Worm (Caenorhabditis elegans): ENCODE results near the gene str-113.
A peak's percentile ranks its signal among the peaks of the same experiment; 100 is the strongest.

The str-113 gene

ce11 chrV:3634293-3635016, 32.3 kb downstream of the str-113 start (continued):
- TF ChIP-seq let-526 (GFP tag; IDR thresholded peaks at IDR 0.05) (no peak), mcd-1 (GFP tag; IDR thresholded peaks at IDR 0.05) (peak; percentile 22; the same call in 1 of the 2 replicates), hlh-12 (tag; optimal IDR thresholded peaks at IDR 0.05) (no peak), egl-44 (GFP tag; IDR thresholded peaks at IDR 0.05) (peak; percentile 57; the same call in 1 of the 2 replicates), aptf-3 (GFP tag; IDR thresholded peaks at IDR 0.05) (no peak), ceh-27 (GFP tag; optimal IDR thresholded peaks at IDR 0.05) (no peak), ceh-100 (GFP tag; IDR thresholded peaks at IDR 0.05) (no peak), somi-1 (GFP tag; optimal IDR thresholded peaks at IDR 0.05) (no peak), rpc-1 (optimal IDR thresholded peaks at IDR 0.05) (no peak), rpc-1 (tag; optimal IDR thresholded peaks at IDR 0.05) (no peak), dpff-1 (tag; optimal IDR thresholded peaks at IDR 0.05) (no peak), chd-7 (tag; optimal IDR thresholded peaks at IDR 0.05) (peak; percentile 64), hrde-1 (tag; optimal IDR thresholded peaks at IDR 0.05; ENCODE audit: borderline replicate concordance) (no peak), ztf-22 (GFP tag; optimal IDR thresholded peaks at IDR 0.05) (no peak), atf-7 (tag; optimal IDR thresholded peaks at IDR 0.05) (peak; percentile 91), cebp-2 (GFP tag; IDR thresholded peaks at IDR 0.05) (0 out of 2 replicates have a peak, but pooled peaks have one; percentile 56), lsy-27 (tag; optimal IDR thresholded peaks at IDR 0.05; ENCODE audit: borderline replicate concordance, insufficient read depth) (no peak), ztf-26 (tag; optimal IDR thresholded peaks at IDR 0.05) (no peak), B0336.3 (GFP tag; IDR thresholded peaks at IDR 0.05) (peak; percentile 92), lin-26 (GFP tag; IDR thresholded peaks at IDR 0.05) (no peak), ekl-4 (GFP tag; IDR thresholded peaks at IDR 0.05) (0 out of 2 replicates have a peak, but pooled peaks have one; percentile 40), B0035.1 (tag; optimal IDR thresholded peaks at IDR 0.05) (no peak), madf-8 (GFP tag; conservative IDR thresholded peaks at IDR 0.05) (no peak), hmg-1.2 (GFP tag; IDR thresholded peaks at IDR 0.05) (no peak), ets-4 (GFP tag; optimal IDR thresholded peaks at IDR 0.05) (no peak), unc-130 (GFP tag; optimal IDR thresholded peaks at IDR 0.05) (no peak), ztf-28 (GFP tag; IDR thresholded peaks at IDR 0.05) (no peak), Y56A3A.18 (GFP tag; IDR thresholded peaks at IDR 0.05) (peak; percentile 34; the same call in 1 of the 2 replicates), madf-10 (tag; optimal IDR thresholded peaks at IDR 0.05) (peak; percentile 91), nhr-27 (tag; optimal IDR thresholded peaks at IDR 0.05) (no peak), die-1 (tag; optimal IDR thresholded peaks at IDR 0.05) (no peak), F23B12.7 (tag; optimal IDR thresholded peaks at IDR 0.05; ENCODE audit: insufficient read depth) (no peak), hlh-26 (GFP tag; conservative IDR thresholded peaks at IDR 0.05) (no peak), lsl-1 (GFP tag; optimal IDR thresholded peaks at IDR 0.05) (no peak), B0019.2 (GFP tag; conservative IDR thresholded peaks at IDR 0.05) (no peak), lin-40 (tag; optimal IDR thresholded peaks at IDR 0.05) (no peak), snpc-4 (GFP tag; optimal IDR thresholded peaks at IDR 0.05) (no peak), snpc-4 (tag; optimal IDR thresholded peaks at IDR 0.05) (peak in 3 of 4 experiments; percentile 55 to 75 (median 64)), rcor-1 (GFP tag; IDR thresholded peaks at IDR 0.05) (no peak), pbrm-1 (GFP tag; IDR thresholded peaks at IDR 0.05) (no peak), snpc-1.3 (tag; optimal IDR thresholded peaks at IDR 0.05; ENCODE audit: insufficient read depth) (no peak), ceh-79 (tag; optimal IDR thresholded peaks at IDR 0.05) (no peak), lin-54 (GFP tag; optimal IDR thresholded peaks at IDR 0.05) (no peak), tbp1 (GFP tag; optimal IDR thresholded peaks at IDR 0.05) (peak; percentile 41), ztf-3 (GFP tag; optimal IDR thresholded peaks at IDR 0.05) (no peak), let-607 (tag; optimal IDR thresholded peaks at IDR 0.05) (peak in 1 of 2 experiments; percentile 36), egl-18 (GFP tag; IDR thresholded peaks at IDR 0.05) (no peak)

Data from whole organism, young adult.